Fruit fly (Drosophila melanogaster): ENCODE data around the gene MBD-like.

MBD-like gene

DNA sequence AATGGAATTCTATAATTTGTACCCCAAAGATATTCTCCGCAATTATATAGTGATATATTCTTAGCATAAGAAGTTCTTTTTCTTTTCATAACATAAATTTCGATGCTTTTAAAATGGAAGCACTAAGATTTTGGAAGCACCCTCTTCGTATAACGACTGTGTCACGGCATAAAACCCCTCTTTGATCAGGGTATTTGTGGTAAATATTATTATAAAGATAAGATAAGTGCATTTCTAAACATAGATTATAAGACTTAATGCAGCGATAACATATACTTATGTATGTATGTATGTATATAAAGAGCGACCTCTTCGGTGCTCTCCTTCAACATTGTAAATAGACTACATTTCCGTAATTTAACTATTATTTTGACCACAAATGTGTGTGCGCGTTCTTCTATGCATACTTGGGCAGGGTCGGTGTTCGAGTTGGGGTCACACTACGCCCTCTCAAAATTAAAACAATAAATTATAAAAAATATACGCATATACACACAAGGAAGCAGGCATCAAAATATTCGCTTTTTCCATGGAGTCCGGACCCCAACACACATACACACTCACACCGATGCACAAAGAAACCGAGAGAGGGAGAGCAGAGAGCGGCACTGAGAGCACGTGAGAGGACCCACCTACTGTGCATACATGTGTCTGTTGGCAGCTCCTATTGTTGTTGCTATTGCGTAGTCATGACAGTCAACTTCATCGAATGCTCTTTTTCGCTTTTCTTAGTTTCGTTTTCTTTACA is 9.1 kb upstream of the MBD-like start (continued):
- TF ChIP-seq CG3919 (GFP tag; optimal IDR thresholded peaks at IDR 0.05): peak; percentile 23
- peak; percentile 10 for TF ChIP-seq CG8632 (GFP tag; optimal IDR thresholded peaks at IDR 0.05)
- TF ChIP-seq OdsH (GFP tag; optimal IDR thresholded peaks at IDR 0.05): no peak
- TF ChIP-seq spab (GFP tag; optimal IDR thresholded peaks at IDR 0.05): no peak
- no peak for TF ChIP-seq CG11294 (GFP tag; IDR thresholded peaks at IDR 0.05)
- no peak for TF ChIP-seq CG10669 (GFP tag; optimal IDR thresholded peaks at IDR 0.05)
- TF ChIP-seq Sox14 (GFP tag; optimal IDR thresholded peaks at IDR 0.05): peak; percentile 45
- no peak for TF ChIP-seq esn (GFP tag; optimal IDR thresholded peaks at IDR 0.05)
- TF ChIP-seq Sox15 (GFP tag; optimal IDR thresholded peaks at IDR 0.05): no peak
- TF ChIP-seq topi (GFP tag; optimal IDR thresholded peaks at IDR 0.05): no peak
- TF ChIP-seq CG34406 (GFP tag; optimal IDR thresholded peaks at IDR 0.05): no peak

dm6 chr3R:9551013-9551658 is 8.4 kb upstream of the MBD-like start:
- TF ChIP-seq CG6163 (GFP tag; IDR thresholded peaks at IDR 0.05) (no peak), CG6854 (GFP tag; optimal IDR thresholded peaks at IDR 0.05) (peak; percentile 88), achi (GFP tag; optimal IDR thresholded peaks at IDR 0.05) (peak; percentile 44), vri (GFP tag; optimal IDR thresholded peaks at IDR 0.05) (peak; percentile 87), ss (GFP tag; optimal IDR thresholded peaks at IDR 0.05) (peak; percentile 80 to 82), fd85E (GFP tag; optimal IDR thresholded peaks at IDR 0.05) (peak; percentile 77), CG11902 (GFP tag; optimal IDR thresholded peaks at IDR 0.05) (no peak), CG15336 (GFP tag; IDR thresholded peaks at IDR 0.05) (no peak), CG10631 (GFP tag; optimal IDR thresholded peaks at IDR 0.05) (no peak), cyc (GFP tag; optimal IDR thresholded peaks at IDR 0.05) (no peak), Sox14 (GFP tag; optimal IDR thresholded peaks at IDR 0.05) (peak; percentile 91), CG6808 (GFP tag; optimal IDR thresholded peaks at IDR 0.05) (peak; percentile 68), CG34406 (GFP tag; optimal IDR thresholded peaks at IDR 0.05) (peak; percentile 17), Met (GFP tag; optimal IDR thresholded peaks at IDR 0.05) (peak; percentile 36), fkh (GFP tag; optimal IDR thresholded peaks at IDR 0.05) (peak; percentile 99), CG4318 (GFP tag; optimal IDR thresholded peaks at IDR 0.05) (no peak), esn (GFP tag; optimal IDR thresholded peaks at IDR 0.05) (peak; percentile 31), Ets96B (tag; optimal IDR thresholded peaks at IDR 0.05) (no peak), CG3032 (tag; optimal IDR thresholded peaks at IDR 0.05) (peak; percentile 20), Lpt (GFP tag; optimal IDR thresholded peaks at IDR 0.05) (no peak), CG1621 (tag; optimal IDR thresholded peaks at IDR 0.05) (peak; percentile 63), Eip78C (GFP tag) (peak; percentile 79), CG31627 (GFP tag; optimal IDR thresholded peaks at IDR 0.05) (no peak), spab (GFP tag; optimal IDR thresholded peaks at IDR 0.05) (no peak), CG32006 (GFP tag; optimal IDR thresholded peaks at IDR 0.05) (peak; percentile 42), CG16779 (tag; optimal IDR thresholded peaks at IDR 0.05) (peak; percentile 45), CG9139 (GFP tag; optimal IDR thresholded peaks at IDR 0.05) (peak; percentile 70), Gug (GFP tag; IDR thresholded peaks at IDR 0.05) (no peak), pdm3 (GFP tag; optimal IDR thresholded peaks at IDR 0.05) (no peak), Hr39 (GFP tag; optimal IDR thresholded peaks at IDR 0.05) (no peak), Blimp-1 (GFP tag; optimal IDR thresholded peaks at IDR 0.05) (peak; percentile 17), Eip75B (GFP tag; optimal IDR thresholded peaks at IDR 0.05) (peak; percentile 34), Hr38 (GFP tag; optimal IDR thresholded peaks at IDR 0.05) (no peak), CG11294 (GFP tag; IDR thresholded peaks at IDR 0.05) (no peak), acj6 (GFP tag; optimal IDR thresholded peaks at IDR 0.05) (peak; percentile 18), svp (GFP tag) (peak; percentile 98), CG8632 (GFP tag; optimal IDR thresholded peaks at IDR 0.05) (no peak), eg (GFP tag; IDR thresholded peaks at IDR 0.05) (no peak), topi (GFP tag; optimal IDR thresholded peaks at IDR 0.05) (peak; percentile 23), Hr4 (GFP tag; optimal IDR thresholded peaks at IDR 0.05) (no peak), net (GFP tag; optimal IDR thresholded peaks at IDR 0.05) (peak; percentile 56), fd59A (GFP tag; optimal IDR thresholded peaks at IDR 0.05) (no peak), CG6276 (GFP tag; optimal IDR thresholded peaks at IDR 0.05) (peak; percentile 42)
